Worm (Caenorhabditis elegans) whole organism, L3 larva: Measurements from ENCODE around the gene ifb-1.

Source experiments
- ama-1 ChIP-seq: fragments of 150-350 bp; optimal IDR thresholded peaks from 2 replicates; lab custom pipeline; 2018
- elt-1 ChIP-seq: fragments of 150-350 bp; optimal IDR thresholded peaks from 2 replicates; lab custom pipeline; 2014; ENCODE audit warnings: missing biosample characterization, missing genetic modification characterization
- elt-3 ChIP-seq, 3 experiments: fragments of 150-350 bp in 1 of 3; sonication (generic microtip) in 2 of 3; optimal IDR thresholded peaks; 2 replicates in 2 of 3; 4 replicates in 1 of 3; lab custom pipeline; 2014 to 2017; ENCODE audit warnings: missing biosample characterization in 3 of 3, missing genetic modification characterization in 3 of 3
- jun-1 ChIP-seq: fragments of 150-350 bp; optimal IDR thresholded peaks from 2 replicates; lab custom pipeline; 2014; ENCODE audit warnings: missing biosample characterization, missing genetic modification reagents, missing genetic modification characterization
- lin-15B ChIP-seq: fragments of 150-350 bp; optimal IDR thresholded peaks from 2 replicates; lab custom pipeline; 2014; ENCODE audit warnings: missing biosample characterization, missing genetic modification characterization
- lin-39 ChIP-seq: fragments of 150-350 bp; optimal IDR thresholded peaks from 2 replicates; lab custom pipeline; 2018; ENCODE audit warnings: missing biosample characterization, missing genetic modification reagents, missing genetic modification characterization
- nhr-25 ChIP-seq: sonication (generic microtip); optimal IDR thresholded peaks from 2 replicates; lab custom pipeline; 2017; ENCODE audit warnings: missing biosample characterization, missing genetic modification characterization
- pqm-1 ChIP-seq: fragments of 150-350 bp; optimal IDR thresholded peaks from 2 replicates; lab custom pipeline; 2017; ENCODE audit warnings: missing biosample characterization, missing genetic modification characterization, inconsistent platforms
- skn-1 ChIP-seq: fragments of 150-350 bp; optimal IDR thresholded peaks from 2 replicates; lab custom pipeline; 2014; ENCODE audit warnings: missing biosample characterization, missing genetic modification characterization
- unc-62 ChIP-seq: fragments of 150-350 bp; sonication (generic microtip); optimal IDR thresholded peaks from 4 replicates; lab custom pipeline; 2014; ENCODE audit warnings: missing biosample characterization, missing genetic modification reagents, missing genetic modification characterization
- ztf-11 ChIP-seq: fragments of 150-350 bp; optimal IDR thresholded peaks from 2 replicates; lab custom pipeline; 2014; ENCODE audit warnings: missing biosample characterization, missing genetic modification characterization
- ztf-4 ChIP-seq: fragments of 150-350 bp; optimal IDR thresholded peaks from 2 replicates; lab custom pipeline; 2014; ENCODE audit warnings: missing biosample characterization, missing genetic modification characterization

DNA sequence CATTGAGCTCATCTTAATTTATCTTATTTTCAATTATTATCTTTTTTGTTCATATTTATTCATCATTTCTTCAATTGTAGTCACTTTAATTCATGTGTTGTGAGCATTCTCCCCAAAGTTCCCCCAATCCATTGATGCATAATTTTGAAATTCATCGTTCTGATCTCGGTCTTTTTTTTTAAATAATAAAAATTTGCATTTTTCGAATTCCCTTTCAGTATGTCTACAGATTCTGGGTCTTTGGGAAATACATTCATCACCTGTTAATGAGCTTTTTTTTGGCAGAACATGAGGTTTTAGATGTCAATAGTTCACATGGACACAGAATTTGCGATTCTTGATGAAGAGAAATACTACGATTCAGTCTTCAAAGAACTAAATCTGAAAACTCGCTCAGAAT lies 45.6 kb upstream of the ifb-1 start, which contains the start of gene damt-1:
- TF ChIP-seq elt-1 (tag; lab: Kevin White, UChicago) (no peak), ama-1 (lab: Kevin White, UChicago) (no peak), nhr-25 (tag; lab: Kevin White, UChicago) (no peak), jun-1 (tag; lab: Kevin White, UChicago) (no peak), ztf-4 (no peak), elt-3 (tag; optimal IDR thresholded peaks at IDR 0.05; lab: Kevin White, UChicago) (no peak), unc-62 (GFP tag; lab: Kevin White, UChicago) (no peak), ztf-11 (no peak), lin-39 (tag; lab: Kevin White, UChicago) (no peak), skn-1 (no peak), pqm-1 (no peak), lin-15B (tag; lab: Kevin White, UChicago) (no peak)
